Worm (Caenorhabditis elegans): Measurements from ENCODE around the gene K06B4.4.
"Not testable (repeated sequence)": the region's sequence is repeated elsewhere in the genome, so short reads cannot be mapped to it uniquely, and the experiment has no call there.

DNA sequence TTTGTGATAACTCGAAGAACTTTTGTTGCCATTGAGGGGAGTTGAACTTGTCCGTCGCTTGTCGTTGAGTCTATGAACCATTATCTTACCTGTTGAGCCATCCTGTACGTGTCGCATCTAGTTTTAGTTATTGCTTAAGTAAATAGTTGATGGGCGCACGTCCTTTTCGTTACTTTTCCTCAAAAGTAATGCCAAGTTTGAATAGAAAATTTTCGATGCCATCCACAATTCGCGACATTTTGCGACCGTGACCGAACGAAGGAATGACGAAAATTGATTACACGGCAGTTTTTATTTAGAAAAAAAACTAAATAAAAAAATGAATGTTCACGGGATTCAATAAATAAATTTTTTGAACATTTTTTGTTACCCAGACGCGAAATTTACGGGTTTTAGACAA is 770 bp upstream of the K06B4.4 start, which contains the start of gene F53E4.1:
- TF ChIP-seq ama-1 (optimal IDR thresholded peaks at IDR 0.05); tbx-11 (GFP tag; IDR thresholded peaks at IDR 0.05): not testable (repeated sequence)
